Worm (Caenorhabditis elegans) whole organism, L1 larva: ENCODE results near the gene col-160.
A peak's percentile ranks its signal among the peaks of the same experiment; 100 is the strongest.

Experiments
- C04F5.9 ChIP-seq: sonication (generic microtip); optimal IDR thresholded peaks from 2 replicates; lab custom pipeline; 2016; ENCODE audit warnings: missing genetic modification characterization, missing compliant biosample characterization
- C16A3.4 ChIP-seq: fragments of 150-350 bp; optimal IDR thresholded peaks from 2 replicates; lab custom pipeline; 2014; ENCODE audit warnings: missing biosample characterization, missing genetic modification characterization
- C34B4.2 ChIP-seq: sonication (generic microtip); optimal IDR thresholded peaks from 2 replicates; lab custom pipeline; 2017; ENCODE audit warnings: mild to moderate bottlenecking, missing genetic modification characterization, missing compliant biosample characterization
- Y116A8C.19 ChIP-seq: sonication (generic microtip); optimal IDR thresholded peaks from 2 replicates; lab custom pipeline; 2016; ENCODE audit warnings: missing compliant biosample characterization, missing genetic modification characterization, borderline replicate concordance
- aly-2 ChIP-seq: fragments of 150-350 bp; optimal IDR thresholded peaks from 2 replicates; lab custom pipeline; 2014; ENCODE audit warnings: missing biosample characterization, missing genetic modification characterization
- ama-1 ChIP-seq: fragments of 150-350 bp; optimal IDR thresholded peaks from 2 replicates; lab custom pipeline; 2014
- blmp-1 ChIP-seq: fragments of 150-350 bp; optimal IDR thresholded peaks from 2 replicates; lab custom pipeline; 2014; ENCODE audit warnings: missing biosample characterization, missing genetic modification characterization
- ceh-63 ChIP-seq: fragments of 200-800 bp; sonication (Bioruptor generic); optimal IDR thresholded peaks from 2 replicates; lab custom pipeline; 2018; ENCODE audit warnings: mild to moderate bottlenecking, missing genetic modification characterization, missing compliant biosample characterization
- ceh-8 ChIP-seq: fragments of 200-800 bp; sonication (Bioruptor generic); optimal IDR thresholded peaks from 2 replicates; lab custom pipeline; 2018; ENCODE audit warnings: mild to moderate bottlenecking, missing genetic modification characterization, moderate library complexity, missing compliant biosample characterization
- ceh-90 ChIP-seq: sonication (generic microtip); optimal IDR thresholded peaks from 2 replicates; lab custom pipeline; 2016; ENCODE audit warnings: missing genetic modification characterization, missing compliant biosample characterization
- ces-1 ChIP-seq: fragments of 150-350 bp; optimal IDR thresholded peaks from 2 replicates; lab custom pipeline; 2014; ENCODE audit warnings: missing biosample characterization, missing genetic modification reagents, missing genetic modification characterization
- dpl-1 ChIP-seq, 3 experiments: fragments of 150-350 bp in 2 of 3; sonication (generic microtip) in 1 of 3; optimal IDR thresholded peaks; 2 replicates each; lab custom pipeline; 2014 to 2017; ENCODE audit warnings: missing biosample characterization in 3 of 3, missing genetic modification characterization in 3 of 3, missing genetic modification reagents in 3 of 3
- efl-1 ChIP-seq, 4 experiments: fragments of 150-350 bp; optimal IDR thresholded peaks in 3 of 4; peaks in 1 of 4; 1 replicate in 1 of 4; 2 replicates in 3 of 4; lab custom pipeline; 2014; ENCODE audit warnings: missing biosample characterization in 2 of 4, missing genetic modification characterization in 2 of 4, missing genetic modification reagents in 2 of 4
- efl-3 ChIP-seq: fragments of 200-800 bp; sonication (Bioruptor generic); optimal IDR thresholded peaks from 2 replicates; lab custom pipeline; 2018; ENCODE audit warnings: mild to moderate bottlenecking, missing genetic modification characterization, missing compliant biosample characterization
- egl-13 ChIP-seq: sonication (generic microtip); optimal IDR thresholded peaks from 2 replicates; lab custom pipeline; 2016; ENCODE audit warnings: missing genotype, missing genetic modification reagents, missing genetic modification characterization, missing compliant biosample characterization
- egl-27 ChIP-seq, 2 experiments: fragments of 150-350 bp in 1 of 2; sonication (generic microtip); optimal IDR thresholded peaks; 3 replicates each; lab custom pipeline; 2017 to 2018; ENCODE audit warnings: missing biosample characterization in 2 of 2, missing genetic modification characterization in 2 of 2, missing genetic modification reagents in 2 of 2
- elt-3 ChIP-seq, 6 experiments: fragments of 150-350 bp in 1 of 6; sonication (generic microtip); optimal IDR thresholded peaks; 2 replicates each; lab custom pipeline; 2017 to 2018; ENCODE audit warnings: missing biosample characterization in 6 of 6, missing genetic modification characterization in 6 of 6, inconsistent platforms in 1 of 6
- fkh-10 ChIP-seq: sonication (generic microtip); optimal IDR thresholded peaks from 2 replicates; lab custom pipeline; 2017; ENCODE audit warnings: missing biosample characterization, missing genetic modification reagents, missing genetic modification characterization
- fos-1 ChIP-seq: fragments of 150-350 bp; optimal IDR thresholded peaks from 2 replicates; lab custom pipeline; 2014; ENCODE audit warnings: missing biosample characterization, missing genetic modification characterization
- grh-1 ChIP-seq: fragments of 200-800 bp; sonication (Bioruptor generic); IDR thresholded peaks from 2 replicates; pipeline ENCODE4 v1.3.6; 2022; ENCODE audit warnings: missing genetic modification reagents, missing genetic modification characterization, missing compliant biosample characterization
- hlh-4 ChIP-seq: sonication (generic microtip); optimal IDR thresholded peaks from 2 replicates; lab custom pipeline; 2016; ENCODE audit warnings: mild to moderate bottlenecking, missing genetic modification characterization, missing compliant biosample characterization
- irx-1 ChIP-seq: sonication (generic microtip); optimal IDR thresholded peaks from 2 replicates; lab custom pipeline; 2016; ENCODE audit warnings: missing genetic modification characterization, missing compliant biosample characterization
- lin-13 ChIP-seq: fragments of 150-350 bp; optimal IDR thresholded peaks from 2 replicates; lab custom pipeline; 2014; ENCODE audit warnings: missing biosample characterization, missing genetic modification reagents, missing genetic modification characterization
- lin-14 ChIP-seq: fragments of 200-800 bp; sonication (Bioruptor generic); optimal IDR thresholded peaks from 2 replicates; lab custom pipeline; 2018; ENCODE audit warnings: mild to moderate bottlenecking, missing genetic modification characterization, moderate library complexity, missing compliant biosample characterization
- lin-15B ChIP-seq: fragments of 150-350 bp; sonication (generic microtip); optimal IDR thresholded peaks from 3 replicates; lab custom pipeline; 2014; ENCODE audit warnings: missing biosample characterization, missing genetic modification characterization
- lin-35 ChIP-seq, 2 experiments: fragments of 150-350 bp; optimal IDR thresholded peaks; 2 replicates each; lab custom pipeline; 2014; ENCODE audit warnings: missing biosample characterization in 2 of 2, missing genetic modification characterization in 2 of 2, missing genetic modification reagents in 2 of 2
- lin-39 ChIP-seq: fragments of 150-350 bp; optimal IDR thresholded peaks from 2 replicates; lab custom pipeline; 2014; ENCODE audit warnings: missing biosample characterization, missing genetic modification reagents, missing genetic modification characterization
- lir-3 ChIP-seq: sonication (generic microtip); optimal IDR thresholded peaks from 2 replicates; lab custom pipeline; 2016; ENCODE audit warnings: mild to moderate bottlenecking, missing genetic modification characterization, moderate library complexity, missing compliant biosample characterization; ENCODE audit not compliant: poor library complexity
- lsy-2 ChIP-seq, 2 experiments: fragments of 150-350 bp; optimal IDR thresholded peaks; 2 replicates each; lab custom pipeline; 2014; ENCODE audit warnings: missing biosample characterization in 2 of 2, missing genetic modification characterization in 2 of 2
- mab-9 ChIP-seq: fragments of 200-800 bp; sonication (Bioruptor generic); IDR thresholded peaks from 2 replicates; pipeline ENCODE4 v1.3.6; 2022; ENCODE audit warnings: missing genetic modification reagents, missing genetic modification characterization, missing compliant biosample characterization
- mdl-1 ChIP-seq, 2 experiments: fragments of 150-350 bp; optimal IDR thresholded peaks; 2 replicates each; lab custom pipeline; 2014 to 2017; ENCODE audit warnings: missing biosample characterization in 2 of 2, missing genetic modification characterization in 2 of 2, inconsistent platforms in 1 of 2
- mef-2 ChIP-seq: fragments of 150-350 bp; optimal IDR thresholded peaks from 2 replicates; lab custom pipeline; 2014; ENCODE audit warnings: missing biosample characterization, missing genetic modification characterization
- mep-1 ChIP-seq: fragments of 150-350 bp; optimal IDR thresholded peaks from 2 replicates; lab custom pipeline; 2014; ENCODE audit warnings: missing biosample characterization, missing genetic modification characterization
- nhr-19 ChIP-seq: fragments of 200-800 bp; sonication (Bioruptor generic); conservative IDR thresholded peaks from 2 replicates; pipeline ENCODE4 v1.3.6; 2022; ENCODE audit warnings: missing genetic modification characterization, missing compliant biosample characterization
- nhr-20 ChIP-seq: sonication (generic microtip); optimal IDR thresholded peaks from 2 replicates; lab custom pipeline; 2016; ENCODE audit warnings: mild to moderate bottlenecking, missing genetic modification characterization, missing compliant biosample characterization
- nhr-237 ChIP-seq: fragments of 150-350 bp; optimal IDR thresholded peaks from 2 replicates; lab custom pipeline; 2014; ENCODE audit warnings: missing biosample characterization, missing genetic modification characterization
- nhr-71 ChIP-seq: sonication (generic microtip); optimal IDR thresholded peaks from 2 replicates; lab custom pipeline; 2016; ENCODE audit warnings: mild to moderate bottlenecking, missing genetic modification characterization, moderate library complexity, missing compliant biosample characterization
- nhr-76 ChIP-seq: sonication (generic microtip); optimal IDR thresholded peaks from 2 replicates; lab custom pipeline; 2017; ENCODE audit warnings: missing biosample characterization, missing genetic modification characterization
- nhr-77 ChIP-seq: fragments of 150-350 bp; optimal IDR thresholded peaks from 2 replicates; lab custom pipeline; 2014; ENCODE audit warnings: missing biosample characterization, missing genetic modification characterization
- nhr-84 ChIP-seq: sonication (generic microtip); optimal IDR thresholded peaks from 2 replicates; lab custom pipeline; 2017; ENCODE audit warnings: missing biosample characterization, missing genetic modification characterization
- nhr-85 ChIP-seq: sonication (generic microtip); peaks from one replicate; lab custom pipeline; 2016; ENCODE audit warnings: missing genetic modification characterization, inconsistent platforms, missing compliant biosample characterization
- pag-3 ChIP-seq: sonication (generic microtip); optimal IDR thresholded peaks from 2 replicates; lab custom pipeline; 2017; ENCODE audit warnings: missing genetic modification characterization, mild to moderate bottlenecking, missing compliant biosample characterization, antibody characterized with exemption, borderline replicate concordance; ENCODE audit not compliant: insufficient read depth
- pax-3 ChIP-seq: fragments of 200-800 bp; sonication (Bioruptor generic); optimal IDR thresholded peaks from 2 replicates; lab custom pipeline; 2018; ENCODE audit warnings: mild to moderate bottlenecking, missing genetic modification characterization, moderate library complexity, missing compliant biosample characterization
- pqm-1 ChIP-seq: sonication (generic microtip); optimal IDR thresholded peaks from 3 replicates; lab custom pipeline; 2017; ENCODE audit warnings: missing biosample characterization, missing genetic modification characterization
- rnt-1 ChIP-seq: sonication (generic microtip); optimal IDR thresholded peaks from 2 replicates; lab custom pipeline; 2016; ENCODE audit warnings: mild to moderate bottlenecking, missing genetic modification characterization, moderate library complexity, missing compliant biosample characterization
- skn-1 ChIP-seq: fragments of 150-350 bp; optimal IDR thresholded peaks from 2 replicates; lab custom pipeline; 2014; ENCODE audit warnings: missing biosample characterization, missing genetic modification characterization
- sox-4 ChIP-seq: sonication (generic microtip); optimal IDR thresholded peaks from 2 replicates; lab custom pipeline; 2016; ENCODE audit warnings: missing genetic modification characterization, missing compliant biosample characterization
- sptf-1 ChIP-seq: fragments of 150-350 bp; optimal IDR thresholded peaks from 2 replicates; lab custom pipeline; 2014; ENCODE audit warnings: missing biosample characterization, missing genetic modification characterization
- swsn-7 ChIP-seq: sonication (generic microtip); optimal IDR thresholded peaks from 2 replicates; lab custom pipeline; 2016; ENCODE audit warnings: missing genetic modification characterization, missing compliant biosample characterization
- tbx-2 ChIP-seq: sonication (generic microtip); optimal IDR thresholded peaks from 2 replicates; lab custom pipeline; 2016; ENCODE audit warnings: missing genetic modification characterization, missing compliant biosample characterization
- unc-30 ChIP-seq: sonication (generic microtip); optimal IDR thresholded peaks from 2 replicates; lab custom pipeline; 2017; ENCODE audit warnings: missing biosample characterization, missing genetic modification characterization
- unc-98 ChIP-seq: fragments of 200-800 bp; sonication (Bioruptor generic); IDR thresholded peaks from 2 replicates; pipeline ENCODE4 v1.3.6; 2022; ENCODE audit warnings: missing genetic modification characterization, missing compliant biosample characterization
- zag-1 ChIP-seq: fragments of 150-350 bp; optimal IDR thresholded peaks from 2 replicates; lab custom pipeline; 2014; ENCODE audit warnings: missing biosample characterization, missing genetic modification characterization

col-160 gene

DNA sequence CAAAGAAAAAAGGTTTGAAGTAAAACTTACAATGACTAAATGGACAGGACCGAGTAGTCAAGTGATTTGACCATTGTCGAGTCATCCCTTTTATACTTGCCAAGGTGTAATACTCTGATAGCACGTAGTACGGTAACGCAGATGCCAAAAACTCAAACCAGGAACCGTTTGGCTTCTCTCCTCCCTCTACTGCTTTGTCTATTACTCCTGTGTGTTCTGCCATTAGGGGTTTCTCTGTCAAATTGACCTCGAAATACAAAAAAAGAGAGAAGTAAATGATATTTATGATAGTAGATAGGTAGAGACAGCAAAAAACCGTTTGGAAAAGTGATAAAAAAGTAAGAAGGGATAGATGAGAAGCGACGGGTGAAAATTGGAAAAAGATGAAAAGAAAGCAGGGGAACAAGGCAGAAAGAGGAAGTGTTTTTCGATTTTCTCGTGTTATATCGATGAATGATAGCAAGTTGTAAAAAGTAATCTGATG lies at the start of gene col-160, which contains the start of gene col-159:
Gene col-160, minus strand, starts transcription at position 63 of the 484 bp plus-strand sequence.
Gene col-159, minus strand, starts transcription at position 51 of the 484 bp plus-strand sequence.
- TF ChIP-seq tbx-2 (peak; percentile 59), nhr-237 (tag; lab: Kevin White, UChicago) (no peak), nhr-20 (tag; lab: Kevin White, UChicago) (peak; percentile 57), lir-3 (tag; lab: Kevin White, UChicago) (no peak), mef-2 (tag; lab: Kevin White, UChicago) (no peak), pag-3 (tag; lab: Kevin White, UChicago) (peak; percentile 96), unc-30 (tag; lab: Kevin White, UChicago) (no peak), ceh-8 (GFP tag; lab: Kevin White, UChicago) (no peak), pqm-1 (no peak), grh-1 (peak; percentile 15; the same call in 1 of the 2 replicates), aly-2 (no peak), skn-1 (no peak), mdl-1 (tag; optimal IDR thresholded peaks at IDR 0.05; lab: Kevin White, UChicago) (no peak), efl-1 (optimal IDR thresholded peaks at IDR 0.05; lab: Kevin White, UChicago) (no peak), efl-1 (GFP tag; optimal IDR thresholded peaks at IDR 0.05 in 1 of 2; lab: Kevin White, UChicago) (no peak), fkh-10 (GFP tag; lab: Kevin White, UChicago) (no peak), blmp-1 (tag; lab: Kevin White, UChicago) (peak; percentile 94), elt-3 (tag; optimal IDR thresholded peaks at IDR 0.05; lab: Kevin White, UChicago) (peak in 3 of 6 experiments; percentile 58 to 84 (median 73)), C16A3.4 (tag; lab: Kevin White, UChicago) (no peak), pax-3 (tag; lab: Kevin White, UChicago) (no peak), fos-1 (tag; lab: Kevin White, UChicago) (no peak), C34B4.2 (tag; lab: Kevin White, UChicago) (no peak), nhr-77 (tag; lab: Kevin White, UChicago) (no peak), lin-35 (GFP tag; optimal IDR thresholded peaks at IDR 0.05; lab: Kevin White, UChicago) (peak in 1 of 2 experiments; percentile 25), ama-1 (no peak), mab-9 (GFP tag; lab: Robert Waterston, UW) (no peak), nhr-85 (tag; lab: Kevin White, UChicago) (peak; percentile 95), nhr-84 (tag; lab: Kevin White, UChicago) (no peak), lin-15B (tag; lab: Kevin White, UChicago) (no peak), sptf-1 (no peak), lin-14 (GFP tag; lab: Kevin White, UChicago) (peak; percentile 84), zag-1 (no peak), egl-27 (tag; optimal IDR thresholded peaks at IDR 0.05; lab: Kevin White, UChicago) (no peak), Y116A8C.19 (tag; lab: Kevin White, UChicago) (no peak), rnt-1 (tag; lab: Kevin White, UChicago) (no peak), mep-1 (tag; lab: Kevin White, UChicago) (peak; percentile 15), unc-98 (GFP tag; lab: Robert Waterston, UW) (no peak), C04F5.9 (no peak), hlh-4 (no peak), nhr-71 (tag; lab: Kevin White, UChicago) (peak; percentile 60), ceh-63 (GFP tag; lab: Kevin White, UChicago) (no peak), dpl-1 (GFP tag; optimal IDR thresholded peaks at IDR 0.05; lab: Kevin White, UChicago) (no peak), efl-3 (GFP tag; lab: Kevin White, UChicago) (no peak), nhr-19 (GFP tag; lab: Robert Waterston, UW) (peak; percentile 28; the same call in 1 of the 2 replicates), lsy-2 (tag; optimal IDR thresholded peaks at IDR 0.05; lab: Kevin White, UChicago) (peak in 1 of 2 experiments; percentile 26), lin-13 (GFP tag; lab: Kevin White, UChicago) (no peak), ceh-90 (tag; lab: Kevin White, UChicago) (no peak), nhr-76 (tag; lab: Kevin White, UChicago) (no peak), lin-39 (no peak), swsn-7 (no peak), ces-1 (GFP tag; lab: Kevin White, UChicago) (no peak), irx-1 (no peak), sox-4 (no peak), egl-13 (tag; lab: Kevin White, UChicago) (no peak)
